Worm (Caenorhabditis elegans): Measurements from ENCODE around the gene R11G1.2.

The R11G1.2 gene

ce11 chrX:3697623-3698022 lies 47.2 kb downstream of the R11G1.2 start (continued):
- TF ChIP-seq hrde-1 (tag; optimal IDR thresholded peaks at IDR 0.05; ENCODE audit: borderline replicate concordance) (peak; percentile 44), tlf-1 (GFP tag; optimal IDR thresholded peaks at IDR 0.05) (peak; percentile 46), ztf-22 (GFP tag; optimal IDR thresholded peaks at IDR 0.05) (peak; percentile 18), K11D2.4 (GFP tag; IDR thresholded peaks at IDR 0.05) (peak; percentile 76), mes-4 (tag; optimal IDR thresholded peaks at IDR 0.05) (peak; percentile 48), zfh-2 (GFP tag; conservative IDR thresholded peaks at IDR 0.05) (0 out of 2 replicates have a peak, but pooled peaks have one; percentile 6), dpl-1 (GFP tag; optimal IDR thresholded peaks at IDR 0.05) (peak; percentile 7), sptf-2 (GFP tag; optimal IDR thresholded peaks at IDR 0.05) (peak; percentile 1), aptf-3 (GFP tag; IDR thresholded peaks at IDR 0.05) (0 out of 2 replicates have a peak, but pooled peaks have one; percentile 77), F39B2.1 (GFP tag; IDR thresholded peaks at IDR 0.05) (no peak), F10E7.11 (tag; optimal IDR thresholded peaks at IDR 0.05) (peak; percentile 25), nhr-179 (tag; optimal IDR thresholded peaks at IDR 0.05) (peak; percentile 10), F23B12.7 (tag; optimal IDR thresholded peaks at IDR 0.05; ENCODE audit: insufficient read depth) (peak; percentile 75), let-526 (GFP tag; IDR thresholded peaks at IDR 0.05) (0 out of 2 replicates have a peak, but pooled peaks have one; percentile 29), nhr-27 (tag; optimal IDR thresholded peaks at IDR 0.05) (no peak), somi-1 (GFP tag; optimal IDR thresholded peaks at IDR 0.05) (peak; percentile 76), F55B11.4 (tag; optimal IDR thresholded peaks at IDR 0.05; ENCODE audit: borderline replicate concordance, insufficient read depth) (no peak), ama-1 (optimal IDR thresholded peaks at IDR 0.05) (no peak), ama-1 (GFP tag; optimal IDR thresholded peaks at IDR 0.05) (peak; percentile 75 to 76), snpc-1.3 (tag; optimal IDR thresholded peaks at IDR 0.05; ENCODE audit: insufficient read depth) (peak; percentile 80), ceh-100 (GFP tag; IDR thresholded peaks at IDR 0.05) (peak; percentile 51; the same call in 1 of the 2 replicates), snpc-3.4 (tag; optimal IDR thresholded peaks at IDR 0.05) (peak; percentile 77), F33H1.4 (GFP tag; IDR thresholded peaks at IDR 0.05) (no peak), K12H6.12 (tag; optimal IDR thresholded peaks at IDR 0.05) (peak; percentile 50), ztf-26 (tag; optimal IDR thresholded peaks at IDR 0.05) (peak; percentile 62), tbp1 (GFP tag; optimal IDR thresholded peaks at IDR 0.05) (peak; percentile 99), rcor-1 (GFP tag; IDR thresholded peaks at IDR 0.05) (peak; percentile 77), hmg-20 (GFP tag; IDR thresholded peaks at IDR 0.05) (peak; percentile 62; the same call in 1 of the 2 replicates), efl-1 (GFP tag; optimal IDR thresholded peaks at IDR 0.05) (no peak), chd-7 (tag; optimal IDR thresholded peaks at IDR 0.05) (peak; percentile 78), hmg-1.2 (GFP tag; IDR thresholded peaks at IDR 0.05) (peak; percentile 89), ZK185.1 (tag; optimal IDR thresholded peaks at IDR 0.05; ENCODE audit: poor library complexity, severe bottlenecking) (peak; percentile 81), Y53G8AR.9 (GFP tag; conservative IDR thresholded peaks at IDR 0.05) (no peak), F22D6.2 (tag; optimal IDR thresholded peaks at IDR 0.05) (no peak), attf-5 (GFP tag; optimal IDR thresholded peaks at IDR 0.05) (peak; percentile 71), pbrm-1 (GFP tag; IDR thresholded peaks at IDR 0.05) (peak; percentile 93), Y79H2A.3 (GFP tag; conservative IDR thresholded peaks at IDR 0.05) (no peak), hsf-1 (GFP tag; IDR thresholded peaks at IDR 0.05) (0 out of 2 replicates have a peak, but pooled peaks have one; percentile 50), let-607 (tag; optimal IDR thresholded peaks at IDR 0.05) (peak; percentile 35 to 48), B0336.3 (GFP tag; IDR thresholded peaks at IDR 0.05) (peak; percentile 64), bed-1 (GFP tag; IDR thresholded peaks at IDR 0.05) (0 out of 2 replicates have a peak, but pooled peaks have one; percentile 78), aptf-2 (GFP tag; conservative IDR thresholded peaks at IDR 0.05) (peak; percentile 57; the same call in 1 of the 2 replicates), die-1 (tag; optimal IDR thresholded peaks at IDR 0.05) (peak; percentile 95), mcd-1 (GFP tag; IDR thresholded peaks at IDR 0.05) (peak; percentile 73), egrh-3 (GFP tag; IDR thresholded peaks at IDR 0.05) (peak; percentile 67), ccch-3 (GFP tag; optimal IDR thresholded peaks at IDR 0.05) (no peak), B0261.1 (tag; optimal IDR thresholded peaks at IDR 0.05) (peak; percentile 98), Y56A3A.18 (GFP tag; IDR thresholded peaks at IDR 0.05) (peak; percentile 80; the same call in 1 of the 2 replicates)

Measured in whole organism, young adult.